Worm (Caenorhabditis elegans): ENCODE data around the gene F46E10.2.

DNA sequence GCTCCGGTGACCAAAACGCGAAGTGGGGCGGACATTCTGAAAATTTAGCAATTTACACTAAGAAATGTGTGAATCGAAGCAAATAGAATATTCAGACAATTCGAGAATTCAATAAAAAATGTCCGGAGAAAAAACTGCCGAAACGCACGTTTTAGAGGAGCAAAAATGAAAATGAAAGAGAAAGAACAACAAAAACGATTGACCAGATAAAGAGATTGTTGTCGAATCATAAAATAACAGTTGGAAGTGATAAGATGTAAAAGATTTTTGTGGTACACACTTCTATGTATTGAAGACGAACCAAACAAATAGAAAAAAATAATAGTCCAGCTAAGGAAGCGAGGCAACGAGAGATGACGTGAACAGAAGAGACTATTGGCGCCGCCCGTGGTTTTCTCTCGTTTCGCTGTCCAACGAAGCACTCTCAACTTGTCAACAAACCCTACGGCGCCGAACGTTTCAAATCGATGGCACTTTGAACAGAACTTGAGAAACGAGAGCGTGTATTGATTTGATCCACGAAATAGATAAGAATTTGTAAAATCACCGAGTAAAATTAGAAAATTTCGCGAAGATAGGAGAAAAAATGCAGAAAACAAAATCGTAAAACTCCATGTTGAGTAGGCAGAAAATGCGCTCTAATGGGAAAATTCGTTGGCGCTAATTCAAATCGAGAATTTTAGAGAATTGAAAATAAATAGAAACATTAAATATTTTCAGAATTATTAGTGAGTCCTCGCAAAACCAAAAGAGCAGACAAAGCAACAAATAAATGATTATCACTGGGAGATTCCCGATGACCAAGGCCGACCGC is 3.5 kb upstream of the F46E10.2 start, which contains the start of gene mdh-1:
- TF ChIP-seq nhr-237 (tag; optimal IDR thresholded peaks at IDR 0.05) (no peak), elt-1 (tag; optimal IDR thresholded peaks at IDR 0.05) (no peak)

All from whole organism, L2 larva.